Worm (Caenorhabditis elegans): ENCODE data around the gene nhr-239.

- TF ChIP-seq B0336.3 (GFP tag; IDR thresholded peaks at IDR 0.05) (no peak), nhr-80 (tag; optimal IDR thresholded peaks at IDR 0.05) (no peak), ama-1 (optimal IDR thresholded peaks at IDR 0.05) (no peak), ama-1 (GFP tag; optimal IDR thresholded peaks at IDR 0.05) (no peak), nfyb-1 (GFP tag; IDR thresholded peaks at IDR 0.05) (no peak), ceh-79 (tag; optimal IDR thresholded peaks at IDR 0.05) (no peak), dpl-1 (GFP tag; optimal IDR thresholded peaks at IDR 0.05) (no peak), attf-3 (GFP tag; conservative IDR thresholded peaks at IDR 0.05) (no peak), pha-4 (tag; optimal IDR thresholded peaks at IDR 0.05) (no peak)
These were observed 31.2 kb upstream of the nhr-239 start, which contains the start of gene cone-1 for ce11 chrIII:2530313-2530712.

Measured in whole organism, young adult.